Worm (Caenorhabditis elegans) whole organism, L3 larva: ENCODE results near the gene F36H5.12.

ENCODE experiments used
- R02D3.7 ChIP-seq: fragments of 150-350 bp; optimal IDR thresholded peaks from 2 replicates; lab custom pipeline; 2014; ENCODE audit warnings: missing biosample characterization, missing genetic modification characterization
- ZK546.5 ChIP-seq: sonication (generic microtip); optimal IDR thresholded peaks from 2 replicates; lab custom pipeline; 2017; ENCODE audit warnings: missing biosample characterization, missing genetic modification characterization
- aly-2 ChIP-seq: fragments of 150-350 bp; optimal IDR thresholded peaks from 2 replicates; lab custom pipeline; 2014; ENCODE audit warnings: missing biosample characterization, missing genetic modification characterization
- ama-1 ChIP-seq: fragments of 150-350 bp; optimal IDR thresholded peaks from 2 replicates; lab custom pipeline; 2018
- ceh-16 ChIP-seq: sonication (generic microtip); optimal IDR thresholded peaks from 2 replicates; lab custom pipeline; 2017; ENCODE audit warnings: missing biosample characterization, missing genetic modification characterization
- ceh-82 ChIP-seq: fragments of 150-350 bp; optimal IDR thresholded peaks from 2 replicates; lab custom pipeline; 2014; ENCODE audit warnings: missing biosample characterization, missing genetic modification characterization
- ceh-9 ChIP-seq: sonication (generic microtip); optimal IDR thresholded peaks from 2 replicates; lab custom pipeline; 2018; ENCODE audit warnings: missing biosample characterization, missing genetic modification characterization
- egl-5 ChIP-seq: fragments of 150-350 bp; optimal IDR thresholded peaks from 2 replicates; lab custom pipeline; 2017; ENCODE audit warnings: missing biosample characterization, missing genetic modification reagents, missing genetic modification characterization, inconsistent platforms
- elt-2 ChIP-seq: sonication (generic microtip); optimal IDR thresholded peaks from 2 replicates; lab custom pipeline; 2016; ENCODE audit warnings: missing genetic modification reagents, mild to moderate bottlenecking, missing genetic modification characterization, missing compliant biosample characterization
- fkh-10 ChIP-seq: sonication (generic microtip); optimal IDR thresholded peaks from 2 replicates; lab custom pipeline; 2017; ENCODE audit warnings: missing biosample characterization, missing genetic modification reagents, missing genetic modification characterization
- fos-1 ChIP-seq: fragments of 150-350 bp; optimal IDR thresholded peaks from 2 replicates; lab custom pipeline; 2014; ENCODE audit warnings: missing biosample characterization, missing genetic modification characterization
- hmg-11 ChIP-seq: sonication (generic microtip); optimal IDR thresholded peaks from 2 replicates; lab custom pipeline; 2016; ENCODE audit warnings: missing genetic modification characterization, missing compliant biosample characterization
- lin-15B ChIP-seq: fragments of 150-350 bp; optimal IDR thresholded peaks from 2 replicates; lab custom pipeline; 2014; ENCODE audit warnings: missing biosample characterization, missing genetic modification characterization
- lin-39 ChIP-seq: fragments of 150-350 bp; optimal IDR thresholded peaks from 2 replicates; lab custom pipeline; 2018; ENCODE audit warnings: missing biosample characterization, missing genetic modification reagents, missing genetic modification characterization
- lsy-12 ChIP-seq: sonication (generic microtip); optimal IDR thresholded peaks from 2 replicates; lab custom pipeline; 2016; ENCODE audit warnings: mild to moderate bottlenecking, missing genetic modification characterization, missing compliant biosample characterization
- mdl-1 ChIP-seq: fragments of 150-350 bp; optimal IDR thresholded peaks from 2 replicates; lab custom pipeline; 2014; ENCODE audit warnings: missing biosample characterization, missing genetic modification characterization
- mml-1 ChIP-seq: fragments of 150-350 bp; sonication (generic microtip); optimal IDR thresholded peaks from 3 replicates; lab custom pipeline; 2014; ENCODE audit warnings: missing biosample characterization, missing genetic modification characterization
- nfya-1 ChIP-seq: sonication (generic microtip); optimal IDR thresholded peaks from 2 replicates; lab custom pipeline; 2017; ENCODE audit warnings: missing genetic modification characterization, mild to moderate bottlenecking, missing compliant biosample characterization, antibody characterized with exemption, moderate library complexity; ENCODE audit not compliant: insufficient read depth
- nhr-12 ChIP-seq: fragments of 150-350 bp; optimal IDR thresholded peaks from 2 replicates; lab custom pipeline; 2014; ENCODE audit warnings: missing biosample characterization, missing genetic modification characterization
- nhr-23 ChIP-seq: fragments of 150-350 bp; optimal IDR thresholded peaks from 2 replicates; lab custom pipeline; 2014; ENCODE audit warnings: missing biosample characterization, missing genetic modification reagents, missing genetic modification characterization
- nhr-237 ChIP-seq: fragments of 150-350 bp; optimal IDR thresholded peaks from 2 replicates; lab custom pipeline; 2014; ENCODE audit warnings: missing biosample characterization, missing genetic modification characterization
- nhr-28 ChIP-seq: fragments of 150-350 bp; optimal IDR thresholded peaks from 2 replicates; lab custom pipeline; 2014; ENCODE audit warnings: missing biosample characterization, missing genetic modification characterization
- nhr-43 ChIP-seq: sonication (generic microtip); optimal IDR thresholded peaks from 2 replicates; lab custom pipeline; 2016; ENCODE audit warnings: mild to moderate bottlenecking, missing genetic modification characterization, missing compliant biosample characterization; ENCODE audit not compliant: poor library complexity, severe bottlenecking
- nhr-77 ChIP-seq: fragments of 150-350 bp; optimal IDR thresholded peaks from 2 replicates; lab custom pipeline; 2014; ENCODE audit warnings: missing biosample characterization, missing genetic modification characterization
- pha-4 ChIP-seq: fragments of 150-350 bp; optimal IDR thresholded peaks from 2 replicates; lab custom pipeline; 2014; ENCODE audit warnings: missing biosample characterization, missing genetic modification reagents, missing genetic modification characterization
- pqm-1 ChIP-seq: fragments of 150-350 bp; optimal IDR thresholded peaks from 2 replicates; lab custom pipeline; 2017; ENCODE audit warnings: missing biosample characterization, missing genetic modification characterization, inconsistent platforms
- sea-2 ChIP-seq: fragments of 150-350 bp; sonication (generic microtip); optimal IDR thresholded peaks from 4 replicates; lab custom pipeline; 2014; ENCODE audit warnings: missing biosample characterization, missing genetic modification reagents, missing genetic modification characterization
- skn-1 ChIP-seq: fragments of 150-350 bp; optimal IDR thresholded peaks from 2 replicates; lab custom pipeline; 2014; ENCODE audit warnings: missing biosample characterization, missing genetic modification characterization
- snpc-4 ChIP-seq: fragments of 150-350 bp; optimal IDR thresholded peaks from 2 replicates; lab custom pipeline; 2014; ENCODE audit warnings: missing biosample characterization, missing genetic modification characterization
- tbx-2 ChIP-seq: sonication (generic microtip); optimal IDR thresholded peaks from 2 replicates; lab custom pipeline; 2016; ENCODE audit warnings: mild to moderate bottlenecking, missing genetic modification characterization, missing compliant biosample characterization
- unc-39 ChIP-seq: sonication (generic microtip); optimal IDR thresholded peaks from 4 replicates; lab custom pipeline; 2017; ENCODE audit warnings: missing biosample characterization, missing genetic modification characterization
- ztf-11 ChIP-seq: fragments of 150-350 bp; optimal IDR thresholded peaks from 2 replicates; lab custom pipeline; 2014; ENCODE audit warnings: missing biosample characterization, missing genetic modification characterization
- ztf-4 ChIP-seq: fragments of 150-350 bp; optimal IDR thresholded peaks from 2 replicates; lab custom pipeline; 2014; ENCODE audit warnings: missing biosample characterization, missing genetic modification characterization

The F36H5.12 gene

ce11 chrII:1761564-1761963 is 18.9 kb downstream of the F36H5.12 start, which contains the start of gene F36H5.4:
TSS of gene F36H5.4 (plus strand) at chrII:1761864.
- TF ChIP-seq pha-4 (no peak), ceh-82 (tag; lab: Kevin White, UChicago) (no peak), skn-1 (tag; lab: Kevin White, UChicago) (no peak), nhr-12 (tag; lab: Kevin White, UChicago) (no peak), mdl-1 (no peak), ama-1 (lab: Kevin White, UChicago) (no peak), ceh-9 (no peak), nhr-237 (no peak), hmg-11 (tag; lab: Kevin White, UChicago) (no peak), R02D3.7 (tag; lab: Kevin White, UChicago) (no peak), egl-5 (tag; lab: Kevin White, UChicago) (no peak)

- TF ChIP-seq elt-2 (tag; lab: Kevin White, UChicago), result no peak
- no peak for TF ChIP-seq ceh-9
- no peak for TF ChIP-seq nhr-23 (tag; lab: Kevin White, UChicago)
- TF ChIP-seq egl-5 (tag; lab: Kevin White, UChicago), result no peak
- TF ChIP-seq sea-2 (GFP tag; lab: Kevin White, UChicago), result no peak
- TF ChIP-seq nhr-43 (tag; lab: Kevin White, UChicago), result no peak
- TF ChIP-seq lin-39 (tag; lab: Kevin White, UChicago), result no peak
- no peak for TF ChIP-seq aly-2 (tag; lab: Kevin White, UChicago)
- no peak for TF ChIP-seq snpc-4 (tag; lab: Kevin White, UChicago)
- TF ChIP-seq lin-15B (tag; lab: Kevin White, UChicago), result no peak
- no peak for TF ChIP-seq mdl-1
- TF ChIP-seq lsy-12, result no peak
- TF ChIP-seq ztf-11 (tag; lab: Kevin White, UChicago), result no peak
- TF ChIP-seq ZK546.5, result no peak
- no peak for TF ChIP-seq unc-39 (tag; lab: Kevin White, UChicago)
- TF ChIP-seq ceh-16 (tag; lab: Kevin White, UChicago), result no peak
- TF ChIP-seq nfya-1 (tag; lab: Kevin White, UChicago), result no peak
- no peak for TF ChIP-seq skn-1 (tag; lab: Kevin White, UChicago)
Observed at ce11 chrII:1763072-1763471, 20.4 kb downstream of the F36H5.12 start, which contains the start of gene math-28. TSS of gene math-28 (plus strand) at chrII:1763372.

ce11 chrII:1766715-1767114 is 24.1 kb downstream of the F36H5.12 start:
- no peak for TF ChIP-seq ztf-4
- TF ChIP-seq skn-1 (tag; lab: Kevin White, UChicago), result no peak

DNA sequence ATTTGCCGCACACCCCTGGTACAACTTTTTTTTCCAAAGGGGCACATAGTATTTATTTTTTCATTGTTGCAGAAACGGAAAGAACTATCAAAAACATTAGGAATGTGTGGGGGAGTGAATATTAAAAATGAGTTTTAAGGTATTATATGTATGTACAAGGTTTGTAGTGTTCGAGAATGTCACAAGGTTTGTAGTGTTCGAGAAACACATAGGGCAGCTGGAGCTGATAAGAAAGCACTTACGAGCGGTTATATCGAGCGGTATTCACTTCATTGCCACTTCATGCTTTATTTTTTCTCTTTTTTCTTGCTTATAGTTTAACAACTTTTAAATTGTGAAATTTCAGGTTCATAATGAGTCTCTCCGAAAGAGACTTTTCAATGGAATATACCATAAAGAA is 24.8 kb downstream of the F36H5.12 start:
- TF ChIP-seq elt-2 (tag; lab: Kevin White, UChicago) (peak; percentile 75), pqm-1 (tag; lab: Kevin White, UChicago) (peak; percentile 39)

- peak; percentile 21 for TF ChIP-seq elt-2 (tag; lab: Kevin White, UChicago)
Observed at ce11 chrII:1771347-1771746, 28.7 kb downstream of the F36H5.12 start, which contains the start of gene math-26. TSS of gene math-26 (plus strand) at chrII:1771647.

ce11 chrII:1771785-1772184 is 29.1 kb downstream of the F36H5.12 start, which contains the start of gene math-3:
TSS of gene math-3 (plus strand) at chrII:1772085.
- no peak for TF ChIP-seq nhr-28 (tag; lab: Kevin White, UChicago)
- no peak for TF ChIP-seq ama-1 (lab: Kevin White, UChicago)
- TF ChIP-seq ZK546.5, result no peak
- TF ChIP-seq R02D3.7 (tag; lab: Kevin White, UChicago), result no peak
- TF ChIP-seq lin-15B (tag; lab: Kevin White, UChicago), result no peak
- TF ChIP-seq skn-1 (tag; lab: Kevin White, UChicago), result no peak
- no peak for TF ChIP-seq nhr-77 (tag; lab: Kevin White, UChicago)
- no peak for TF ChIP-seq tbx-2 (tag; lab: Kevin White, UChicago)
- TF ChIP-seq fkh-10 (GFP tag; lab: Kevin White, UChicago), result no peak
- no peak for TF ChIP-seq egl-5 (tag; lab: Kevin White, UChicago)
- no peak for TF ChIP-seq mdl-1
- TF ChIP-seq mml-1 (tag; lab: Kevin White, UChicago), result no peak
- TF ChIP-seq fos-1, result no peak
- TF ChIP-seq, all 47 proteins: peak for 0
